Fruit fly (Drosophila melanogaster): ENCODE data around the gene CG8679.

The CG8679 gene

dm6 chr2L:21218912-21219246, 535 bp upstream of the CG8679 start (continued):
- no peak for TF ChIP-seq E2f2 (GFP tag; IDR thresholded peaks at IDR 0.05)
- TF ChIP-seq sqz (GFP tag; optimal IDR thresholded peaks at IDR 0.05): no peak
- no peak for TF ChIP-seq Dll (GFP tag; IDR thresholded peaks at IDR 0.05; ENCODE audit: partially characterized antibody)
- TF ChIP-seq pan (optimal IDR thresholded peaks at IDR 0.05): no peak
- TF ChIP-seq pan (GFP tag; optimal IDR thresholded peaks at IDR 0.05 in 1 of 2, IDR thresholded peaks at IDR 0.05 in 1 of 2): no peak
- peak; percentile 76 for TF ChIP-seq sens (GFP tag)
- no peak for TF ChIP-seq CG15696 (tag; optimal IDR thresholded peaks at IDR 0.05)
- no peak for TF ChIP-seq kni (GFP tag; optimal IDR thresholded peaks at IDR 0.05)
- no peak for TF ChIP-seq p53 (GFP tag; optimal IDR thresholded peaks at IDR 0.05)
- no peak for TF ChIP-seq eyg (GFP tag; optimal IDR thresholded peaks at IDR 0.05)
- TF ChIP-seq CG14050 (GFP tag; IDR thresholded peaks at IDR 0.05): no peak
- TF ChIP-seq ab (GFP tag; optimal IDR thresholded peaks at IDR 0.05): no peak
- no peak for TF ChIP-seq CoRest (tag; optimal IDR thresholded peaks at IDR 0.05)
- peak; percentile 34 for TF ChIP-seq CG2202 (tag; optimal IDR thresholded peaks at IDR 0.05)
- TF ChIP-seq grn (GFP tag; optimal IDR thresholded peaks at IDR 0.05): peak; percentile 27

dm6 chr2L:21214961-21215362, 3.4 kb downstream of the CG8679 start:
- TF ChIP-seq CG34376 (GFP tag; optimal IDR thresholded peaks at IDR 0.05) (peak; percentile 60), Hmr (GFP tag; optimal IDR thresholded peaks at IDR 0.05) (peak; percentile 20), Sox100B (GFP tag; optimal IDR thresholded peaks at IDR 0.05) (no peak), CG9727 (GFP tag; optimal IDR thresholded peaks at IDR 0.05) (peak; percentile 5), CG12155 (GFP tag; optimal IDR thresholded peaks at IDR 0.05) (peak; percentile 32), CG11695 (GFP tag; IDR thresholded peaks at IDR 0.05) (no peak), CG14710 (tag; optimal IDR thresholded peaks at IDR 0.05) (peak; percentile 21), CG10147 (GFP tag; optimal IDR thresholded peaks at IDR 0.05) (no peak), ken (GFP tag; IDR thresholded peaks at IDR 0.05) (no peak; the same call in 2 of the 3 replicates), zen (tag; optimal IDR thresholded peaks at IDR 0.05) (peak; percentile 62), Spps (tag; optimal IDR thresholded peaks at IDR 0.05) (no peak), Rx (GFP tag; IDR thresholded peaks at IDR 0.05) (no peak), Elba2 (GFP tag; optimal IDR thresholded peaks at IDR 0.05) (peak; percentile 37), Atf3 (GFP tag; optimal IDR thresholded peaks at IDR 0.05) (peak; percentile 3), CG16813 (GFP tag; IDR thresholded peaks at IDR 0.05; ENCODE audit: partially characterized antibody) (peak; percentile 32; the same call in 1 of the 3 replicates), stc (GFP tag; IDR thresholded peaks at IDR 0.05) (peak; percentile 50; the same call in 1 of the 2 replicates), CG42726 (GFP tag; IDR thresholded peaks at IDR 0.05; ENCODE audit: partially characterized antibody) (peak; percentile 58), row (GFP tag; IDR thresholded peaks at IDR 0.05) (0 out of 3 replicates have a peak, but pooled peaks have one; percentile 10), NC2β (GFP tag; optimal IDR thresholded peaks at IDR 0.05) (peak; percentile 56), grau (tag; optimal IDR thresholded peaks at IDR 0.05) (no peak), da (GFP tag; optimal IDR thresholded peaks at IDR 0.05) (no peak), zen2 (GFP tag; IDR thresholded peaks at IDR 0.05; ENCODE audit: partially characterized antibody) (peak; percentile 46; the same call in 1 of the 3 replicates), tup (GFP tag; optimal IDR thresholded peaks at IDR 0.05) (no peak), CG32532 (GFP tag; IDR thresholded peaks at IDR 0.05) (no peak; the same call in none of the 2 replicates), CG13287 (GFP tag; IDR thresholded peaks at IDR 0.05; ENCODE audit: partially characterized antibody) (peak; percentile 44; the same call in 1 of the 2 replicates), dm (GFP tag; optimal IDR thresholded peaks at IDR 0.05) (no peak), twi (tag; optimal IDR thresholded peaks at IDR 0.05) (no peak), hb (GFP tag; IDR thresholded peaks at IDR 0.05; ENCODE audit: partially characterized antibody) (no peak), C15 (GFP tag; IDR thresholded peaks at IDR 0.05) (no peak), CG15269 (tag; optimal IDR thresholded peaks at IDR 0.05) (no peak), mld (GFP tag; IDR thresholded peaks at IDR 0.05; ENCODE audit: partially characterized antibody) (peak; percentile 66; the same call in 2 of the 3 replicates), HLHmδ (GFP tag; optimal IDR thresholded peaks at IDR 0.05) (no peak), sim (GFP tag; IDR thresholded peaks at IDR 0.05) (no peak), ab (GFP tag; optimal IDR thresholded peaks at IDR 0.05) (no peak), Ets65A (GFP tag) (peak; percentile 89), sc (optimal IDR thresholded peaks at IDR 0.05) (no peak), sc (GFP tag; optimal IDR thresholded peaks at IDR 0.05) (no peak)

All from whole organism, embryonic.